Worm (Caenorhabditis elegans) whole organism, young adult: ENCODE data around the gene gln-1.

Source experiments
- C17E4.6 ChIP-seq: fragments of 200-800 bp; sonication (Bioruptor generic); IDR thresholded peaks from 2 replicates; pipeline ENCODE4 v1.3.6; 2022; ENCODE audit warnings: missing genetic modification reagents, missing genetic modification characterization, missing compliant biosample characterization
- Y95B8A.8 ChIP-seq: fragments of 200-800 bp; sonication (Bioruptor generic); IDR thresholded peaks from 2 replicates; pipeline ENCODE4 v1.3.6; 2022; ENCODE audit warnings: missing genetic modification reagents, missing genetic modification characterization, missing compliant biosample characterization
- ama-1 ChIP-seq, 3 experiments: fragments of 150-350 bp in 1 of 3; sonication (generic microtip) in 2 of 3; optimal IDR thresholded peaks; 2 replicates each; lab custom pipeline; 2014 to 2018; ENCODE audit warnings: missing biosample characterization in 2 of 3, missing genetic modification characterization in 2 of 3, missing genetic modification reagents in 2 of 3
- athp-1 ChIP-seq: sonication (generic microtip); optimal IDR thresholded peaks from 2 replicates; lab custom pipeline; 2017; ENCODE audit warnings: mild to moderate bottlenecking, missing genetic modification characterization, missing compliant biosample characterization
- dpl-1 ChIP-seq: fragments of 150-350 bp; optimal IDR thresholded peaks from 2 replicates; lab custom pipeline; 2014; ENCODE audit warnings: missing biosample characterization, missing genetic modification reagents, missing genetic modification characterization
- lin-26 ChIP-seq: fragments of 200-800 bp; sonication (Bioruptor generic); IDR thresholded peaks from 2 replicates; pipeline ENCODE4 v1.3.6; 2022; ENCODE audit warnings: missing genetic modification reagents, missing genetic modification characterization, missing compliant biosample characterization
- mes-4 ChIP-seq: sonication (generic microtip); optimal IDR thresholded peaks from 2 replicates; lab custom pipeline; 2016; ENCODE audit warnings: missing genotype, missing genetic modification characterization, missing compliant biosample characterization
- repo-1 ChIP-seq: sonication (generic microtip); optimal IDR thresholded peaks from 2 replicates; lab custom pipeline; 2017; ENCODE audit warnings: mild to moderate bottlenecking, missing genetic modification characterization, missing compliant biosample characterization
- unc-130 ChIP-seq: sonication (generic microtip); optimal IDR thresholded peaks from 2 replicates; lab custom pipeline; 2016; ENCODE audit warnings: missing genetic modification reagents, missing genetic modification characterization, missing compliant biosample characterization

DNA sequence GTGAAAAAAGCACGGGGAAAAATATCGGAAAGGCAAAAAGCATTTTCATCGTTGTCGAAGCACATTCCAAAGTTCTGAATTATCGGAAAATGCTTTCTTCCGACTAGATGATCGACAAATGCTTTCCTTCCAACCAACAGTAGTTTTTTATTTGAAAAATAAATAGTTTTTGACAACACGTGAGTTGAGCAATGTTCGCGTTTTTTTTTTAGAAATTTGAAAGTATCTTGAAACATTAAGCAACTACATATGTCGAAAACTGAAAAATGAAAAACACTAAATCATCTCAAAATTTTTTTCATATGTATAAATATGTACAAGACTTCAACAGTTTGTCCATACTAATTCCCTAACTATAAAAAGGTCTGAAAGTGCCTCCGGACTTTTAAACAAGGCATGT is 18.5 kb upstream of the gln-1 start, which contains the start of gene hsp-25:
- TF ChIP-seq dpl-1 (no peak), ama-1 (optimal IDR thresholded peaks at IDR 0.05; lab: Kevin White, UChicago) (no peak), ama-1 (GFP tag; optimal IDR thresholded peaks at IDR 0.05; lab: Kevin White, UChicago) (no peak), athp-1 (tag; lab: Kevin White, UChicago) (no peak), repo-1 (tag; lab: Kevin White, UChicago) (no peak), unc-130 (GFP tag; lab: Kevin White, UChicago) (no peak), mes-4 (tag; lab: Kevin White, UChicago) (no peak), Y95B8A.8 (GFP tag; lab: Robert Waterston, UW) (no peak), C17E4.6 (GFP tag; lab: Robert Waterston, UW) (no peak), lin-26 (GFP tag; lab: Robert Waterston, UW) (no peak)
